Fruit fly (Drosophila melanogaster) S2 (cell line): ENCODE results near the gene dls.

ENCODE experiments used
- CG8478 ChIP-seq: fragments of >200 bp; optimal IDR thresholded peaks from 2 replicates; lab custom pipeline; 2018
- CTCF ChIP-seq, 2 experiments: fragments of >200 bp; optimal IDR thresholded peaks; 2 replicates each; lab custom pipeline; 2018

DNA sequence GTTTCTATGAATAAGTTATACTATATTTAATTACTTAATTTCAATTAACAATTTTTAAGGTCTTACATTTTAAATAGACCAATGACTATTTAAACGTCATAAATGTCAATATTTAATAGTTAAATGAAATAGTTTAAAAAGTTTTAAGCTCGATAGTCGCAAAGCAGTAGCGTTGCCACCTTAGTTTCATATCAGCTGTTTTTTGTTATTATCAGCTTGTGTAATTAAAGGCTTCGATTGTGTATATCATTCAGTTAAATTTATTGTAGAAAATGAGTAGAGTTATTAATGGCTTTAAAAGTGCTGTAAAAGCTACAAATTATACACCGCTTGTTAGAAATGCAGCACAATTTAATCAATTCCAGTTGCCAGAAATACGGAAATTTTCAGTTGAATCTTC, 31.8 kb downstream of the dls start, which contains the start of gene Hsc20:
- TF ChIP-seq CG8478 (lab: Kevin White, UChicago) (no peak), CTCF (optimal IDR thresholded peaks at IDR 0.05; lab: Kevin White, UChicago) (no peak)
